Worm (Caenorhabditis elegans) whole organism, young adult: ENCODE results near the gene C02B8.1.

Source experiments
- B0019.2 ChIP-seq: fragments of 200-800 bp; sonication (Bioruptor generic); conservative IDR thresholded peaks from 2 replicates; pipeline ENCODE4 v1.3.6; 2022; ENCODE audit warnings: missing genetic modification reagents, missing genetic modification characterization, missing compliant biosample characterization
- C06A6.2 ChIP-seq: fragments of 200-800 bp; sonication (Bioruptor generic); conservative IDR thresholded peaks from 2 replicates; pipeline ENCODE4 v1.3.6; 2022; ENCODE audit warnings: missing genetic modification characterization, missing compliant biosample characterization
- F10E7.11 ChIP-seq: sonication (generic microtip); optimal IDR thresholded peaks from 2 replicates; lab custom pipeline; 2017; ENCODE audit warnings: mild to moderate bottlenecking, missing genetic modification characterization, moderate library complexity, missing compliant biosample characterization
- F23B12.7 ChIP-seq: sonication (generic microtip); optimal IDR thresholded peaks from 2 replicates; lab custom pipeline; 2017; ENCODE audit warnings: missing genetic modification characterization, mild to moderate bottlenecking, missing compliant biosample characterization, antibody characterized with exemption, moderate library complexity; ENCODE audit not compliant: insufficient read depth
- Y53F4B.3 ChIP-seq: fragments of 200-800 bp; sonication (Bioruptor generic); IDR thresholded peaks from 2 replicates; pipeline ENCODE4 v1.3.6; 2022; ENCODE audit warnings: missing genetic modification reagents, missing genetic modification characterization, missing compliant biosample characterization
- Y53G8AR.9 ChIP-seq: fragments of 200-800 bp; sonication (Bioruptor generic); conservative IDR thresholded peaks from 2 replicates; pipeline ENCODE4 v1.3.6; 2022; ENCODE audit warnings: missing genetic modification reagents, missing genetic modification characterization, missing compliant biosample characterization
- Y79H2A.3 ChIP-seq: fragments of 200-800 bp; sonication (Bioruptor generic); conservative IDR thresholded peaks from 2 replicates; pipeline ENCODE4 v1.3.6; 2022; ENCODE audit warnings: missing genetic modification reagents, missing genetic modification characterization, missing compliant biosample characterization
- Y95B8A.8 ChIP-seq: fragments of 200-800 bp; sonication (Bioruptor generic); IDR thresholded peaks from 2 replicates; pipeline ENCODE4 v1.3.6; 2022; ENCODE audit warnings: missing genetic modification reagents, missing genetic modification characterization, missing compliant biosample characterization
- attf-5 ChIP-seq: fragments of 200-800 bp; sonication (Bioruptor generic); optimal IDR thresholded peaks from 2 replicates; lab custom pipeline; 2018; ENCODE audit warnings: mild to moderate bottlenecking, missing genetic modification characterization, missing compliant biosample characterization
- cebp-1 ChIP-seq, 2 experiments: fragments of 200-800 bp in 1 of 2; sonication (Bioruptor generic) in 1 of 2; sonication (generic microtip) in 1 of 2; IDR thresholded peaks in 1 of 2; optimal IDR thresholded peaks in 1 of 2; 2 replicates each; pipeline versions ENCODE4 v1.3.6 to Lab custom; 2017 to 2022; ENCODE audit warnings: missing compliant biosample characterization in 2 of 2, missing genetic modification characterization in 2 of 2, mild to moderate bottlenecking in 1 of 2, missing genetic modification reagents in 1 of 2, moderate library complexity in 1 of 2
- cebp-2 ChIP-seq: fragments of 200-800 bp; sonication (Bioruptor generic); IDR thresholded peaks from 2 replicates; pipeline ENCODE4 v1.3.6; 2022; ENCODE audit warnings: missing genetic modification characterization, missing compliant biosample characterization
- ceh-58 ChIP-seq: fragments of 200-800 bp; sonication (Bioruptor generic); IDR thresholded peaks from 2 replicates; pipeline ENCODE4 v1.3.6; 2022; ENCODE audit warnings: missing genetic modification characterization, missing compliant biosample characterization
- dox-1 ChIP-seq: fragments of 200-800 bp; sonication (Bioruptor generic); IDR thresholded peaks from 2 replicates; pipeline ENCODE4 v1.3.6; 2022; ENCODE audit warnings: missing genetic modification reagents, missing genetic modification characterization, missing compliant biosample characterization
- efl-1 ChIP-seq: fragments of 150-350 bp; optimal IDR thresholded peaks from 2 replicates; lab custom pipeline; 2014; ENCODE audit warnings: missing biosample characterization, missing genetic modification reagents, missing genetic modification characterization
- egl-18 ChIP-seq: fragments of 200-800 bp; sonication (Bioruptor generic); IDR thresholded peaks from 2 replicates; pipeline ENCODE4 v1.3.6; 2022; ENCODE audit warnings: missing genetic modification reagents, missing genetic modification characterization, missing compliant biosample characterization
- ekl-4 ChIP-seq: fragments of 200-800 bp; sonication (Bioruptor generic); IDR thresholded peaks from 2 replicates; pipeline ENCODE4 v1.3.6; 2022; ENCODE audit warnings: missing genetic modification reagents, missing genetic modification characterization, missing compliant biosample characterization
- hlh-12 ChIP-seq: sonication (generic microtip); optimal IDR thresholded peaks from 2 replicates; lab custom pipeline; 2016; ENCODE audit warnings: missing genetic modification characterization, missing compliant biosample characterization
- hmg-1.2 ChIP-seq: fragments of 200-800 bp; sonication (Bioruptor generic); IDR thresholded peaks from 2 replicates; pipeline ENCODE4 v1.3.6; 2022; ENCODE audit warnings: missing genetic modification reagents, missing genetic modification characterization, missing compliant biosample characterization
- madf-3 ChIP-seq: fragments of 200-800 bp; sonication (Bioruptor generic); IDR thresholded peaks from 2 replicates; pipeline ENCODE4 v1.3.6; 2022; ENCODE audit warnings: missing genetic modification reagents, missing genetic modification characterization, missing compliant biosample characterization
- madf-8 ChIP-seq: fragments of 200-800 bp; sonication (Bioruptor generic); conservative IDR thresholded peaks from 2 replicates; pipeline ENCODE4 v1.3.6; 2022; ENCODE audit warnings: missing genetic modification reagents, missing genetic modification characterization, missing compliant biosample characterization
- nfya-1 ChIP-seq: sonication (generic microtip); optimal IDR thresholded peaks from 2 replicates; lab custom pipeline; 2017; ENCODE audit warnings: antibody characterized with exemption, missing compliant biosample characterization, missing genetic modification characterization, borderline replicate concordance; ENCODE audit not compliant: insufficient read depth
- nfyb-1 ChIP-seq: fragments of 200-800 bp; sonication (Bioruptor generic); IDR thresholded peaks from 2 replicates; pipeline ENCODE4 v1.3.6; 2022; ENCODE audit warnings: missing genetic modification reagents, missing genetic modification characterization, missing compliant biosample characterization
- nhr-120 ChIP-seq: fragments of 200-800 bp; sonication (Bioruptor generic); IDR thresholded peaks from 2 replicates; pipeline ENCODE4 v1.3.6; 2022; ENCODE audit warnings: missing genetic modification characterization, missing compliant biosample characterization
- nhr-80 ChIP-seq: sonication (generic microtip); optimal IDR thresholded peaks from 2 replicates; lab custom pipeline; 2016; ENCODE audit warnings: missing genetic modification characterization, missing compliant biosample characterization
- sdz-38 ChIP-seq: sonication (generic microtip); optimal IDR thresholded peaks from 2 replicates; lab custom pipeline; 2016; ENCODE audit warnings: missing genotype, missing genetic modification characterization, missing compliant biosample characterization
- snpc-1.1 ChIP-seq: sonication (generic microtip); optimal IDR thresholded peaks from 2 replicates; lab custom pipeline; 2017; ENCODE audit warnings: missing genetic modification characterization, mild to moderate bottlenecking, missing compliant biosample characterization, antibody characterized with exemption, moderate library complexity, missing genotype, missing genetic modification reagents; ENCODE audit not compliant: insufficient read depth
- snpc-4 ChIP-seq, 5 experiments: fragments of 150-350 bp in 1 of 5; sonication (generic microtip) in 4 of 5; optimal IDR thresholded peaks; 2 replicates each; lab custom pipeline; 2014 to 2018; ENCODE audit warnings: missing genetic modification characterization in 5 of 5, missing biosample characterization in 3 of 5, antibody characterized with exemption in 2 of 5, mild to moderate bottlenecking in 2 of 5, missing compliant biosample characterization in 2 of 5, missing genotype in 2 of 5, moderate library complexity in 2 of 5, missing genetic modification reagents in 1 of 5
- unc-130 ChIP-seq: sonication (generic microtip); optimal IDR thresholded peaks from 2 replicates; lab custom pipeline; 2016; ENCODE audit warnings: missing genetic modification reagents, missing genetic modification characterization, missing compliant biosample characterization
- xnd-1 ChIP-seq: sonication (generic microtip); optimal IDR thresholded peaks from 2 replicates; lab custom pipeline; 2016; ENCODE audit warnings: missing genotype, missing genetic modification reagents, missing genetic modification characterization, missing compliant biosample characterization
- zim-3 ChIP-seq: sonication (generic microtip); optimal IDR thresholded peaks from 2 replicates; lab custom pipeline; 2017; ENCODE audit warnings: mild to moderate bottlenecking, missing genetic modification characterization, moderate library complexity, missing compliant biosample characterization

C02B8.1 gene

ce11 chrX:8123194-8123593 lies 24.3 kb upstream of the C02B8.1 start, which contains the start of gene C02B8.12:
TSS of gene C02B8.12 (minus strand) at chrX:8123368.
- no peak for TF ChIP-seq ekl-4 (GFP tag; lab: Robert Waterston, UW)
- TF ChIP-seq nfyb-1 (GFP tag; lab: Robert Waterston, UW) = no peak
- no peak for TF ChIP-seq F10E7.11 (tag; lab: Kevin White, UChicago)
- no peak for TF ChIP-seq B0019.2 (GFP tag; lab: Robert Waterston, UW)
- TF ChIP-seq madf-3 (GFP tag; lab: Robert Waterston, UW) = no peak
- no peak for TF ChIP-seq C06A6.2 (GFP tag; lab: Robert Waterston, UW)
- TF ChIP-seq efl-1 (GFP tag; lab: Kevin White, UChicago) = no peak
- TF ChIP-seq nhr-120 (GFP tag; lab: Robert Waterston, UW) = no peak
- no peak for TF ChIP-seq egl-18 (GFP tag; lab: Robert Waterston, UW)

- TF ChIP-seq xnd-1 (no peak), zim-3 (tag; lab: Kevin White, UChicago) (no peak), nfya-1 (tag; lab: Kevin White, UChicago) (no peak), Y95B8A.8 (GFP tag; lab: Robert Waterston, UW) (no peak), snpc-4 (GFP tag; optimal IDR thresholded peaks at IDR 0.05; lab: Kevin White, UChicago) (no peak), snpc-4 (tag; optimal IDR thresholded peaks at IDR 0.05; lab: Kevin White, UChicago) (no peak)
These were observed 18.0 kb upstream of the C02B8.1 start, which contains the start of gene frpr-1 for ce11 chrX:8129543-8129942. TSS of gene frpr-1 (minus strand) at chrX:8129643.

- TF ChIP-seq dox-1 (GFP tag; lab: Robert Waterston, UW) = peak; percentile 53; the same call in 1 of the 2 replicates
- peak; percentile 72 for TF ChIP-seq nhr-80
- TF ChIP-seq Y53G8AR.9 (GFP tag; lab: Robert Waterston, UW) = no peak
- TF ChIP-seq madf-8 (GFP tag; lab: Robert Waterston, UW) = no peak
- TF ChIP-seq hmg-1.2 = 0 out of 2 replicates have a peak, but pooled peaks have one; percentile 10
- TF ChIP-seq F23B12.7 (tag; lab: Kevin White, UChicago) = peak; percentile 46
- no peak for TF ChIP-seq Y53F4B.3 (GFP tag; lab: Robert Waterston, UW)
- peak; percentile 9 for TF ChIP-seq attf-5 (GFP tag; lab: Kevin White, UChicago)
- TF ChIP-seq, all 124 proteins: peak for 5
These were observed 11.1 kb upstream of the C02B8.1 start, which contains the start of gene C02B8.6 for ce11 chrX:8136276-8136891. TSS of gene C02B8.6 (minus strand) at chrX:8136326.

- no peak for TF ChIP-seq unc-130 (GFP tag; lab: Kevin White, UChicago)
- no peak for TF ChIP-seq sdz-38
- TF ChIP-seq cebp-2 (GFP tag; lab: Robert Waterston, UW) = 0 out of 2 replicates have a peak, but pooled peaks have one; percentile 16
- TF ChIP-seq Y79H2A.3 (GFP tag; lab: Robert Waterston, UW) = no peak
- 0 out of 2 replicates have a peak, but pooled peaks have one; percentile 35 for TF ChIP-seq ceh-58
- TF ChIP-seq cebp-1 (GFP tag; IDR thresholded peaks at IDR 0.05; lab: Robert Waterston, UW) = no peak
- TF ChIP-seq cebp-1 (tag; optimal IDR thresholded peaks at IDR 0.05; lab: Kevin White, UChicago) = no peak
- no peak for TF ChIP-seq hlh-12 (tag; lab: Kevin White, UChicago)
- no peak for TF ChIP-seq snpc-1.1 (tag; lab: Kevin White, UChicago)
- TF ChIP-seq, all 124 proteins: peak for 2
These were observed 9.7 kb upstream of the C02B8.1 start, which contains the start of gene C02B8.7 for ce11 chrX:8137779-8138178. TSS of gene C02B8.7 (minus strand) at chrX:8137879.
